Worm (Caenorhabditis elegans) whole organism, L4 larva: ENCODE results near the gene fkh-8.

Source experiments
- D1046.2 ChIP-seq: fragments of 200-800 bp; sonication (Bioruptor generic); IDR thresholded peaks from 2 replicates; pipeline ENCODE4 v1.3.6; 2022; ENCODE audit warnings: missing genetic modification characterization, missing compliant biosample characterization
- T26A8.4 ChIP-seq: fragments of 200-800 bp; sonication (Bioruptor generic); IDR thresholded peaks from 2 replicates; pipeline ENCODE4 v1.3.6; 2022; ENCODE audit warnings: missing genetic modification characterization, missing compliant biosample characterization
- Y105C5A.15 ChIP-seq: fragments of 200-800 bp; sonication (Bioruptor generic); IDR thresholded peaks from 2 replicates; pipeline ENCODE4 v1.3.6; 2022; ENCODE audit warnings: missing genetic modification characterization, missing compliant biosample characterization
- Y48G9A.11 ChIP-seq: fragments of 200-800 bp; sonication (Bioruptor generic); IDR thresholded peaks from 2 replicates; pipeline ENCODE4 v1.3.6; 2022; ENCODE audit warnings: missing genetic modification reagents, missing genetic modification characterization, missing compliant biosample characterization
- Y75B8A.6 ChIP-seq: fragments of 200-800 bp; sonication (Bioruptor generic); IDR thresholded peaks from 2 replicates; pipeline ENCODE4 v1.3.6; 2022; ENCODE audit warnings: missing genetic modification reagents, missing genetic modification characterization, missing compliant biosample characterization
- aha-1 ChIP-seq: fragments of 150-350 bp; peaks from one replicate; lab custom pipeline; 2014; ENCODE audit warnings: missing biosample characterization, missing genetic modification characterization
- arid-1 ChIP-seq: fragments of 200-800 bp; sonication (Bioruptor generic); conservative IDR thresholded peaks from 2 replicates; pipeline ENCODE4 v1.3.6; 2022; ENCODE audit warnings: missing genetic modification reagents, missing genetic modification characterization, missing compliant biosample characterization
- attf-4 ChIP-seq: sonication (generic microtip); optimal IDR thresholded peaks from 3 replicates; lab custom pipeline; 2017; ENCODE audit warnings: missing biosample characterization, missing genetic modification characterization
- daf-16 ChIP-seq, 3 experiments: sonication (generic microtip); optimal IDR thresholded peaks; 2 replicates each; lab custom pipeline; 2016 to 2017; ENCODE audit warnings: missing genetic modification characterization in 3 of 3, missing genetic modification reagents in 3 of 3, mild to moderate bottlenecking in 2 of 3, missing compliant biosample characterization in 2 of 3, missing biosample characterization in 1 of 3, moderate library complexity in 1 of 3
- dmd-6 ChIP-seq: fragments of 200-800 bp; sonication (Bioruptor generic); IDR thresholded peaks from 2 replicates; pipeline ENCODE4 v1.3.6; 2022; ENCODE audit warnings: missing genetic modification reagents, missing genetic modification characterization, missing compliant biosample characterization
- duxl-1 ChIP-seq: sonication (generic microtip); optimal IDR thresholded peaks from 2 replicates; lab custom pipeline; 2016; ENCODE audit warnings: mild to moderate bottlenecking, missing genetic modification characterization, moderate library complexity, missing compliant biosample characterization; ENCODE audit not compliant: poor library complexity
- egl-27 ChIP-seq: sonication (generic microtip); optimal IDR thresholded peaks from 3 replicates; lab custom pipeline; 2017; ENCODE audit warnings: missing biosample characterization, missing genetic modification reagents, missing genetic modification characterization
- gei-8 ChIP-seq: fragments of 200-800 bp; sonication (Bioruptor generic); optimal IDR thresholded peaks from 2 replicates; lab custom pipeline; 2018; ENCODE audit warnings: mild to moderate bottlenecking, missing genetic modification characterization, missing compliant biosample characterization
- hlh-11 ChIP-seq: fragments of 200-800 bp; sonication (Bioruptor generic); optimal IDR thresholded peaks from 2 replicates; lab custom pipeline; 2018; ENCODE audit warnings: mild to moderate bottlenecking, missing genetic modification characterization, missing compliant biosample characterization
- hlh-30 ChIP-seq: sonication (generic microtip); optimal IDR thresholded peaks from 2 replicates; lab custom pipeline; 2017; ENCODE audit warnings: antibody characterized with exemption, mild to moderate bottlenecking, missing genetic modification characterization, missing compliant biosample characterization; ENCODE audit not compliant: insufficient read depth
- jun-1 ChIP-seq: fragments of 150-350 bp; optimal IDR thresholded peaks from 2 replicates; lab custom pipeline; 2014; ENCODE audit warnings: missing biosample characterization, missing genetic modification reagents, missing genetic modification characterization
- lim-7 ChIP-seq: fragments of 200-800 bp; sonication (Bioruptor generic); IDR thresholded peaks from 2 replicates; pipeline ENCODE4 v1.3.6; 2022; ENCODE audit warnings: missing genetic modification characterization, missing compliant biosample characterization
- mxl-2 ChIP-seq: fragments of 200-800 bp; sonication (Bioruptor generic); conservative IDR thresholded peaks from 2 replicates; pipeline ENCODE4 v1.3.6; 2022; ENCODE audit warnings: missing genetic modification reagents, missing genetic modification characterization, missing compliant biosample characterization
- mxl-3 ChIP-seq: fragments of 200-800 bp; sonication (Bioruptor generic); optimal IDR thresholded peaks from 2 replicates; lab custom pipeline; 2018; ENCODE audit warnings: mild to moderate bottlenecking, missing genetic modification characterization, missing compliant biosample characterization
- nhr-11 ChIP-seq: fragments of 150-350 bp; optimal IDR thresholded peaks from 2 replicates; lab custom pipeline; 2014; ENCODE audit warnings: missing biosample characterization, missing genetic modification characterization
- nhr-111 ChIP-seq: fragments of 200-800 bp; sonication (Bioruptor generic); optimal IDR thresholded peaks from 2 replicates; lab custom pipeline; 2018; ENCODE audit warnings: mild to moderate bottlenecking, missing genetic modification characterization, missing compliant biosample characterization
- nhr-25 ChIP-seq: sonication (generic microtip); optimal IDR thresholded peaks from 2 replicates; lab custom pipeline; 2017; ENCODE audit warnings: missing genetic modification characterization, mild to moderate bottlenecking, missing compliant biosample characterization, antibody characterized with exemption, moderate library complexity, borderline replicate concordance; ENCODE audit not compliant: insufficient read depth
- nhr-28 ChIP-seq: fragments of 150-350 bp; optimal IDR thresholded peaks from 2 replicates; lab custom pipeline; 2014; ENCODE audit warnings: missing biosample characterization, missing genetic modification characterization
- nhr-41 ChIP-seq: fragments of 200-800 bp; sonication (Bioruptor generic); IDR thresholded peaks from 2 replicates; pipeline ENCODE4 v1.3.6; 2022; ENCODE audit warnings: missing genetic modification reagents, missing genetic modification characterization, missing compliant biosample characterization
- nhr-48 ChIP-seq: sonication (generic microtip); optimal IDR thresholded peaks from 2 replicates; lab custom pipeline; 2016; ENCODE audit warnings: mild to moderate bottlenecking, missing genetic modification characterization, missing compliant biosample characterization
- pha-4 ChIP-seq, 2 experiments: fragments of 150-350 bp in 1 of 2; fragments of 200-800 bp in 1 of 2; sonication (Bioruptor generic) in 1 of 2; IDR thresholded peaks in 1 of 2; optimal IDR thresholded peaks in 1 of 2; 2 replicates each; pipeline versions ENCODE4 v1.3.6 to Lab custom; 2014 to 2022; ENCODE audit warnings: missing genetic modification characterization in 2 of 2, missing genetic modification reagents in 2 of 2, missing biosample characterization in 1 of 2, missing compliant biosample characterization in 1 of 2
- set-16 ChIP-seq: fragments of 200-800 bp; sonication (Bioruptor generic); IDR thresholded peaks from 2 replicates; pipeline ENCODE4 v1.3.6; 2022; ENCODE audit warnings: missing genetic modification reagents, missing genetic modification characterization, missing compliant biosample characterization
- skn-1 ChIP-seq: fragments of 150-350 bp; optimal IDR thresholded peaks from 2 replicates; lab custom pipeline; 2014; ENCODE audit warnings: missing biosample characterization, missing genetic modification characterization
- snpc-1.2 ChIP-seq: fragments of 200-800 bp; sonication (Bioruptor generic); IDR thresholded peaks from 2 replicates; pipeline ENCODE4 v1.3.6; 2022; ENCODE audit warnings: missing genetic modification reagents, missing genetic modification characterization, missing compliant biosample characterization
- tra-1 ChIP-seq: fragments of 200-800 bp; sonication (Bioruptor generic); IDR thresholded peaks from 2 replicates; pipeline ENCODE4 v1.3.6; 2022; ENCODE audit warnings: missing genetic modification reagents, missing genetic modification characterization, missing compliant biosample characterization
- zip-2 ChIP-seq: fragments of 150-350 bp; optimal IDR thresholded peaks from 2 replicates; lab custom pipeline; 2014; ENCODE audit warnings: missing biosample characterization, missing genetic modification characterization
- ztf-11 ChIP-seq: fragments of 150-350 bp; optimal IDR thresholded peaks from 2 replicates; lab custom pipeline; 2014; ENCODE audit warnings: missing biosample characterization, missing genetic modification characterization

Gene fkh-8

ce11 chrII:6196875-6197274 lies 5.7 kb upstream of the fkh-8 start, which contains the start of the genes rbmx-2 and C30B5.2 (continued):
- no peak for TF ChIP-seq daf-16 (GFP tag; optimal IDR thresholded peaks at IDR 0.05; lab: Kevin White, UChicago)
- TF ChIP-seq daf-16 (tag; optimal IDR thresholded peaks at IDR 0.05; lab: Kevin White, UChicago) = no peak
- TF ChIP-seq hlh-30 (tag; lab: Kevin White, UChicago) = peak; percentile 86
- TF ChIP-seq tra-1 (GFP tag; lab: Robert Waterston, UW) = no peak
- TF ChIP-seq arid-1 (GFP tag; lab: Robert Waterston, UW) = peak; percentile 47; the same call in 1 of the 2 replicates
- TF ChIP-seq skn-1 = no peak
- no peak for TF ChIP-seq T26A8.4
- TF ChIP-seq zip-2 (tag; lab: Kevin White, UChicago) = no peak
- no peak for TF ChIP-seq duxl-1 (tag; lab: Kevin White, UChicago)

ce11 chrII:6192484-6192883 lies 1.3 kb upstream of the fkh-8 start, which contains the start of gene cpb-2:
TSS of gene cpb-2 (plus strand) at chrII:6192784.
- TF ChIP-seq aha-1 (tag; lab: Kevin White, UChicago) (peak; percentile 90), duxl-1 (tag; lab: Kevin White, UChicago) (no peak)
- TF ChIP-seq, all 104 proteins: peak for 1

DNA sequence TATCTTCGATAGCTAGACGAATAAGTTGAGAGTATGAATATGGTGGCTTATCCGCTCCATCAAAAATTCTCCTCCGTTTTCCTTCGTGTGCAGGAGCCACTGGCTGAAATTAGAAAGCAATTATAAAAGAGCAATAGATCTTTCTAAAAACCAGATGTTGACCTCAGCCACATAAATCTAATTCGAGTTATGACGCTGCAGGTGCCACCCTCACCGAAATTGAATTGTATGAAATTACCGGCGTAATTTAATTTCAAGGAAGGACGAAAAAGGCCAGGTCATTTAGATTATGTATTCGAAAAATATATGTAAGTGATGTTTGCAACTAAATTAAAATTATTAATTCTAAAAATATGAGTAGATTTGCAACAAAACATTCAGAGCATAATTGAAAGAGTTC lies 423 bp downstream of the fkh-8 start:
- TF ChIP-seq Y105C5A.15 (GFP tag; lab: Robert Waterston, UW) = no peak

DNA sequence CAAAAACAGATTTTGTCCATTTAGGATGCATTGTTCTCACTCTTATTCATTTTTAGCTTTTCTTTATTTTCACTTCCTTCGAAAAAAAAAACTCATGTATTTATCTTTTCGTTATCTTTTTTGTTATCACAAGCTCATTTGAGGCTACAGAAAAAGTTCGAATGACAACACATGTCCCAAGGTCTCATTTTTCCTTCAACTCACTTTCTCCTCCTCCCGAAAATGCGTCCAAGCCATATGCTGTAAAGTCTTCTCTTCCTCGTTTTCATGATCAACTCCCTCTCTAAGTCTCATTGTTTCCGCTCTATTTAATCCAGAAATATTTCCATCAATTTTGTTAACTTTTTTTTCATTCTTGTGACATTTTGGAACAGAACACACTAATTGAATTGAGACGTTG lies 9.9 kb downstream of the fkh-8 start:
- TF ChIP-seq nhr-48 (tag; lab: Kevin White, UChicago) (no peak), Y48G9A.11 (no peak), set-16 (no peak), ztf-11 (tag; lab: Kevin White, UChicago) (no peak), nhr-111 (GFP tag; lab: Kevin White, UChicago) (no peak), nhr-11 (tag; lab: Kevin White, UChicago) (peak; percentile 51), mxl-2 (GFP tag; lab: Robert Waterston, UW) (no peak), mxl-3 (GFP tag; lab: Kevin White, UChicago) (no peak), nhr-28 (no peak), D1046.2 (no peak), egl-27 (no peak), hlh-30 (tag; lab: Kevin White, UChicago) (peak; percentile 47), nhr-41 (no peak), hlh-11 (peak; percentile 2), daf-16 (GFP tag; optimal IDR thresholded peaks at IDR 0.05; lab: Kevin White, UChicago) (peak in 1 of 2 experiments; percentile 23), daf-16 (tag; optimal IDR thresholded peaks at IDR 0.05; lab: Kevin White, UChicago) (no peak)

ce11 chrII:6180552-6180951 lies 10.6 kb downstream of the fkh-8 start:
- TF ChIP-seq attf-4 (tag; lab: Kevin White, UChicago) (no peak), pha-4 (GFP tag; IDR thresholded peaks at IDR 0.05; lab: Robert Waterston, UW) (no peak), pha-4 (tag; optimal IDR thresholded peaks at IDR 0.05; lab: Kevin White, UChicago) (no peak), Y75B8A.6 (GFP tag; lab: Robert Waterston, UW) (no peak), jun-1 (tag; lab: Kevin White, UChicago) (no peak), dmd-6 (GFP tag; lab: Robert Waterston, UW) (peak; percentile 59), nhr-25 (no peak), lim-7 (GFP tag; lab: Robert Waterston, UW) (no peak), snpc-1.2 (no peak), gei-8 (GFP tag; lab: Kevin White, UChicago) (no peak)
